Worm (Caenorhabditis elegans) whole organism, L4 larva: ENCODE measurements around the gene C07A4.3.

Experiments
- R02D3.7 ChIP-seq: fragments of 150-350 bp; sonication (generic microtip); optimal IDR thresholded peaks from 3 replicates; lab custom pipeline; 2014; ENCODE audit warnings: missing biosample characterization, missing genetic modification characterization
- Y5F2A.4 ChIP-seq: fragments of 200-800 bp; sonication (Bioruptor generic); optimal IDR thresholded peaks from 2 replicates; lab custom pipeline; 2018; ENCODE audit warnings: mild to moderate bottlenecking, missing genetic modification characterization, missing compliant biosample characterization
- ama-1 ChIP-seq: fragments of 150-350 bp; optimal IDR thresholded peaks from 2 replicates; lab custom pipeline; 2014; ENCODE audit warnings: inconsistent platforms, mixed read lengths
- ceh-82 ChIP-seq: sonication (generic microtip); optimal IDR thresholded peaks from 2 replicates; lab custom pipeline; 2017; ENCODE audit warnings: missing biosample characterization, missing genetic modification characterization
- hif-1 ChIP-seq, 2 experiments: sonication (generic microtip); optimal IDR thresholded peaks; 2 replicates each; lab custom pipeline; 2016 to 2017; ENCODE audit warnings: missing compliant biosample characterization in 2 of 2, missing genetic modification characterization in 2 of 2, missing genetic modification reagents in 2 of 2, missing genotype in 2 of 2, mild to moderate bottlenecking in 1 of 2
- lsy-2 ChIP-seq, 2 experiments: fragments of 150-350 bp in 1 of 2; sonication (generic microtip) in 1 of 2; optimal IDR thresholded peaks; 2 replicates each; lab custom pipeline; 2014 to 2017; ENCODE audit warnings: missing biosample characterization in 2 of 2, missing genetic modification characterization in 2 of 2
- pha-4 ChIP-seq, 2 experiments: fragments of 150-350 bp in 1 of 2; fragments of 200-800 bp in 1 of 2; sonication (Bioruptor generic) in 1 of 2; IDR thresholded peaks in 1 of 2; optimal IDR thresholded peaks in 1 of 2; 2 replicates each; pipeline versions ENCODE4 v1.3.6 to Lab custom; 2014 to 2022; ENCODE audit warnings: missing genetic modification characterization in 2 of 2, missing genetic modification reagents in 2 of 2, missing biosample characterization in 1 of 2, missing compliant biosample characterization in 1 of 2
- php-3 ChIP-seq: fragments of 200-800 bp; sonication (Bioruptor generic); IDR thresholded peaks from 2 replicates; pipeline ENCODE4 v1.3.6; 2022; ENCODE audit warnings: missing genetic modification reagents, missing genetic modification characterization, missing compliant biosample characterization
- unc-130 ChIP-seq: sonication (generic microtip); optimal IDR thresholded peaks from 2 replicates; lab custom pipeline; 2016; ENCODE audit warnings: missing genetic modification reagents, missing genetic modification characterization, missing compliant biosample characterization
- unc-39 ChIP-seq: sonication (generic microtip); optimal IDR thresholded peaks from 2 replicates; lab custom pipeline; 2017; ENCODE audit warnings: missing biosample characterization, missing genetic modification characterization
- unc-62 ChIP-seq, 3 experiments: fragments of 150-350 bp in 1 of 3; sonication (generic microtip); optimal IDR thresholded peaks in 2 of 3; peaks in 1 of 3; 1 replicate in 1 of 3; 2 replicates in 2 of 3; lab custom pipeline; 2014 to 2017; ENCODE audit warnings: missing biosample characterization in 3 of 3, missing genetic modification characterization in 3 of 3, missing genetic modification reagents in 3 of 3, missing genotype in 1 of 3
- zfp-2 ChIP-seq: sonication (generic microtip); optimal IDR thresholded peaks from 2 replicates; lab custom pipeline; 2016; ENCODE audit warnings: mild to moderate bottlenecking, missing genetic modification characterization, missing compliant biosample characterization

- TF ChIP-seq pha-4 (GFP tag; IDR thresholded peaks at IDR 0.05; lab: Robert Waterston, UW) = no peak
- TF ChIP-seq pha-4 (tag; optimal IDR thresholded peaks at IDR 0.05; lab: Kevin White, UChicago) = no peak
- TF ChIP-seq lsy-2 (tag; optimal IDR thresholded peaks at IDR 0.05; lab: Kevin White, UChicago) = no peak
- TF ChIP-seq unc-62 (GFP tag; optimal IDR thresholded peaks at IDR 0.05 in 1 of 2; lab: Kevin White, UChicago) = no peak
- no peak for TF ChIP-seq unc-62 (tag; optimal IDR thresholded peaks at IDR 0.05; lab: Kevin White, UChicago)
- no peak for TF ChIP-seq R02D3.7 (tag; lab: Kevin White, UChicago)
- no peak for TF ChIP-seq unc-39
- TF ChIP-seq ama-1 (lab: Kevin White, UChicago) = no peak
- no peak for TF ChIP-seq php-3 (GFP tag; lab: Robert Waterston, UW)
- no peak for TF ChIP-seq ceh-82
- TF ChIP-seq unc-130 = no peak
- no peak for TF ChIP-seq Y5F2A.4 (GFP tag; lab: Kevin White, UChicago)
- TF ChIP-seq zfp-2 (tag; lab: Kevin White, UChicago) = no peak
- TF ChIP-seq hif-1 (tag; optimal IDR thresholded peaks at IDR 0.05; lab: Kevin White, UChicago) = no peak
Observed at ce11 chrX:10172004-10172584, 2.7 kb upstream of the C07A4.3 start, which contains the start of gene C07A4.2.
